Fruit fly (Drosophila melanogaster) whole organism: Measurements from ENCODE around the gene Tg.

Experiments
- CG8478 ChIP-seq: fragments of >200 bp; optimal IDR thresholded peaks from 2 replicates; lab custom pipeline; 2018; ENCODE audit warnings: inconsistent platforms
- EcR ChIP-seq, 2 experiments: fragments of >200 bp; optimal IDR thresholded peaks; 2 replicates each; lab custom pipeline; 2017; ENCODE audit warnings: missing biosample characterization in 2 of 2, missing genetic modification characterization in 2 of 2, missing genetic modification reagents in 2 of 2

DNA sequence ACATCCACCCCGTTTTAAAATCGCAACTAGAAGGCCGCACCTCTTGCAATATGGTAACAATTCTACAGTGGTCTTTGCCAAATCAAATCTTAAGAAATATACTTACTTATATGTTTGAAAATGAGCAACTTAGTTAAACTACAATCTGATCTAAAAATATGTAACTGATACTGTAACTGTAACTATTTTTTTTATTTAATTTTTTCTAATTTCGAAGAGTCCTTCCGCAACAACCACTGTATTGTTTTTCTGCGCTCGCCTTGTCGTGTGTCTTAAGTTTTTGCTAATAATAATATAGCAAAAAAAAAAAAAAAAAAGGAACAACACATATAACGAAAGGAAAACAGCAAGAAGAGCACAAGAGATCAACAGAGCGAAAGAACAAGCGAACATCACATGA, 39.8 kb upstream of the Tg start:
- TF ChIP-seq EcR (GFP tag; optimal IDR thresholded peaks at IDR 0.05; lab: Kevin White, UChicago) (no peak), CG8478 (no peak)
